Worm (Caenorhabditis elegans) whole organism, mixed stage, embryonic: ENCODE measurements around the gene F13B6.2.

ENCODE experiments used
- M03D4.4 ChIP-seq: sonication (generic microtip); optimal IDR thresholded peaks from 2 replicates; lab custom pipeline; 2017; ENCODE audit warnings: mild to moderate bottlenecking, missing genetic modification characterization, missing compliant biosample characterization
- bed-3 ChIP-seq: fragments of 200-800 bp; sonication (Bioruptor generic); optimal IDR thresholded peaks from 3 replicates; lab custom pipeline; 2018; ENCODE audit warnings: mild to moderate bottlenecking, missing genetic modification characterization, moderate library complexity, missing compliant biosample characterization
- ceh-39 ChIP-seq: fragments of 150-350 bp; optimal IDR thresholded peaks from 2 replicates; lab custom pipeline; 2014; ENCODE audit warnings: missing biosample characterization, missing genetic modification characterization
- ceh-43 ChIP-seq: fragments of 200-800 bp; sonication (Bioruptor generic); optimal IDR thresholded peaks from 2 replicates; lab custom pipeline; 2018; ENCODE audit warnings: mild to moderate bottlenecking, missing genetic modification characterization, moderate library complexity, missing compliant biosample characterization
- ceh-83 ChIP-seq: fragments of 200-800 bp; sonication (Bioruptor generic); optimal IDR thresholded peaks from 2 replicates; lab custom pipeline; 2018; ENCODE audit warnings: mild to moderate bottlenecking, missing genetic modification characterization, missing compliant biosample characterization
- ces-1 ChIP-seq: fragments of 150-350 bp; optimal IDR thresholded peaks from 2 replicates; lab custom pipeline; 2014; ENCODE audit warnings: missing biosample characterization, missing genetic modification reagents, missing genetic modification characterization
- drap-1 ChIP-seq: fragments of 200-800 bp; sonication (Bioruptor generic); optimal IDR thresholded peaks from 3 replicates; lab custom pipeline; 2018; ENCODE audit warnings: mild to moderate bottlenecking, missing genetic modification characterization, missing compliant biosample characterization
- elt-1 ChIP-seq: sonication (generic microtip); optimal IDR thresholded peaks from 2 replicates; lab custom pipeline; 2017; ENCODE audit warnings: missing genetic modification characterization, mild to moderate bottlenecking, missing compliant biosample characterization, antibody characterized with exemption, moderate library complexity, borderline replicate concordance; ENCODE audit not compliant: insufficient read depth
- elt-3 ChIP-seq: fragments of 150-350 bp; optimal IDR thresholded peaks from 2 replicates; lab custom pipeline; 2014; ENCODE audit warnings: missing biosample characterization, missing genetic modification characterization
- flh-1 ChIP-seq: fragments of 200-800 bp; sonication (Bioruptor generic); optimal IDR thresholded peaks from 2 replicates; lab custom pipeline; 2018; ENCODE audit warnings: mild to moderate bottlenecking, missing genetic modification characterization, moderate library complexity, missing compliant biosample characterization
- ham-2 ChIP-seq: fragments of 200-800 bp; sonication (Bioruptor generic); optimal IDR thresholded peaks from 2 replicates; lab custom pipeline; 2018; ENCODE audit warnings: mild to moderate bottlenecking, missing genetic modification characterization, missing compliant biosample characterization
- lin-13 ChIP-seq: fragments of 150-350 bp; optimal IDR thresholded peaks from 2 replicates; lab custom pipeline; 2014; ENCODE audit warnings: missing biosample characterization, missing genetic modification characterization
- lin-32 ChIP-seq: fragments of 200-800 bp; sonication (Bioruptor generic); optimal IDR thresholded peaks from 2 replicates; lab custom pipeline; 2018; ENCODE audit warnings: mild to moderate bottlenecking, missing genetic modification characterization, missing compliant biosample characterization
- lsy-2 ChIP-seq: fragments of 150-350 bp; optimal IDR thresholded peaks from 2 replicates; lab custom pipeline; 2014; ENCODE audit warnings: missing biosample characterization, missing genetic modification characterization
- mab-5 ChIP-seq: fragments of 150-350 bp; optimal IDR thresholded peaks from 2 replicates; lab custom pipeline; 2014; ENCODE audit warnings: missing biosample characterization, missing genetic modification characterization
- mep-1 ChIP-seq: fragments of 150-350 bp; optimal IDR thresholded peaks from 2 replicates; lab custom pipeline; 2017; ENCODE audit warnings: missing biosample characterization, missing genetic modification reagents, missing genetic modification characterization, inconsistent platforms
- mls-2 ChIP-seq: sonication (generic microtip); optimal IDR thresholded peaks from 2 replicates; lab custom pipeline; 2016; ENCODE audit warnings: mild to moderate bottlenecking, missing genetic modification characterization, moderate library complexity, missing compliant biosample characterization
- nhr-2 ChIP-seq: fragments of 150-350 bp; optimal IDR thresholded peaks from 2 replicates; lab custom pipeline; 2014; ENCODE audit warnings: missing biosample characterization, missing genetic modification characterization
- nhr-237 ChIP-seq: fragments of 150-350 bp; optimal IDR thresholded peaks from 2 replicates; lab custom pipeline; 2014; ENCODE audit warnings: missing biosample characterization, missing genetic modification characterization
- nhr-28 ChIP-seq: fragments of 150-350 bp; optimal IDR thresholded peaks from 2 replicates; lab custom pipeline; 2014; ENCODE audit warnings: missing biosample characterization, missing genetic modification characterization
- nhr-76 ChIP-seq: sonication (generic microtip); optimal IDR thresholded peaks from 2 replicates; lab custom pipeline; 2017; ENCODE audit warnings: missing biosample characterization, missing genetic modification characterization
- pha-4 ChIP-seq: fragments of 150-350 bp; optimal IDR thresholded peaks from 2 replicates; lab custom pipeline; 2018; ENCODE audit warnings: missing biosample characterization, missing genetic modification reagents, missing genetic modification characterization
- sem-2 ChIP-seq: fragments of 200-800 bp; sonication (Bioruptor generic); optimal IDR thresholded peaks from 2 replicates; lab custom pipeline; 2018; ENCODE audit warnings: mild to moderate bottlenecking, missing genetic modification characterization, missing compliant biosample characterization
- snpc-4 ChIP-seq: fragments of 150-350 bp; optimal IDR thresholded peaks from 2 replicates; lab custom pipeline; 2014; ENCODE audit warnings: missing biosample characterization, missing genetic modification characterization
- sptf-1 ChIP-seq: sonication (generic microtip); optimal IDR thresholded peaks from 2 replicates; lab custom pipeline; 2017; ENCODE audit warnings: mild to moderate bottlenecking, missing genetic modification characterization, moderate library complexity, missing compliant biosample characterization
- tbx-8 ChIP-seq: fragments of 200-800 bp; sonication (Bioruptor generic); optimal IDR thresholded peaks from 2 replicates; lab custom pipeline; 2018; ENCODE audit warnings: mild to moderate bottlenecking, missing genetic modification characterization, moderate library complexity, missing compliant biosample characterization
- unc-120 ChIP-seq: sonication (generic microtip); optimal IDR thresholded peaks from 2 replicates; lab custom pipeline; 2017; ENCODE audit warnings: missing genetic modification characterization, missing compliant biosample characterization; ENCODE audit not compliant: poor library complexity, severe bottlenecking
- unc-39 ChIP-seq: fragments of 150-350 bp; optimal IDR thresholded peaks from 2 replicates; lab custom pipeline; 2014; ENCODE audit warnings: missing biosample characterization, missing genetic modification characterization
- zip-8 ChIP-seq: fragments of 150-350 bp; optimal IDR thresholded peaks from 2 replicates; lab custom pipeline; 2014; ENCODE audit warnings: missing biosample characterization, missing genetic modification characterization
- ztf-11 ChIP-seq: fragments of 150-350 bp; optimal IDR thresholded peaks from 2 replicates; lab custom pipeline; 2014; ENCODE audit warnings: missing biosample characterization, missing genetic modification characterization

F13B6.2 gene

DNA sequence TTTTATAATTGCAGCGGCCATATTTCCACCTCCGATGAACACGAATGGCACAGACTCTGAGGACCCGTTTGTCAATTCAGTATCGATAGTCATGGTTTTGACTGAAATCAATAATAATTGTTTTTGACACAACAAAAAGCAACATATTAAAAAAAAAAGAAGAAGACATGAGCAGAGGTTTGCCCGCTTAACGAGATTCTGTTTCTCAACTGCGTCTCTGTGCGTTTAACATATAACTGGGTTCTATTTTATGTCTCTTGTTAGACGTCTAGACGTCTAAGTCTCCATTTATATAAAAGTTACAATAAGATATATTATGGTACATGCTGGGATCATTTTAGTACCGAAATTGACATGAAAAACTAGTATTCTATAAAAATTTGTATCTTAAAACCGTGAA lies 17.1 kb upstream of the F13B6.2 start, which contains the start of gene pycr-4:
pycr-4 (minus strand) TSS at position 101 of the 400 bp plus-strand sequence.
- TF ChIP-seq drap-1 (GFP tag; lab: Kevin White, UChicago) (no peak), lin-32 (GFP tag; lab: Kevin White, UChicago) (no peak), unc-120 (tag; lab: Kevin White, UChicago) (no peak), elt-3 (no peak), sptf-1 (tag; lab: Kevin White, UChicago) (no peak), ceh-83 (GFP tag; lab: Kevin White, UChicago) (no peak), mep-1 (tag; lab: Kevin White, UChicago) (no peak), M03D4.4 (tag; lab: Kevin White, UChicago) (no peak), nhr-28 (tag; lab: Kevin White, UChicago) (no peak), ces-1 (GFP tag; lab: Kevin White, UChicago) (no peak), zip-8 (tag; lab: Kevin White, UChicago) (no peak), bed-3 (GFP tag; lab: Kevin White, UChicago) (no peak), ceh-43 (GFP tag; lab: Kevin White, UChicago) (no peak)
- TF ChIP-seq, all 35 proteins: peak for 0

ce11 chrIV:7474826-7475225 lies 14.7 kb upstream of the F13B6.2 start, which contains the start of gene slc-25A18.2:
slc-25A18.2 (plus strand) TSS chrIV:7475041.
- TF ChIP-seq tbx-8 (GFP tag; lab: Kevin White, UChicago) (no peak), flh-1 (GFP tag; lab: Kevin White, UChicago) (no peak), nhr-237 (tag; lab: Kevin White, UChicago) (no peak), nhr-2 (tag; lab: Kevin White, UChicago) (no peak), mep-1 (tag; lab: Kevin White, UChicago) (no peak), nhr-76 (tag; lab: Kevin White, UChicago) (no peak), sptf-1 (tag; lab: Kevin White, UChicago) (no peak), sem-2 (GFP tag; lab: Kevin White, UChicago) (no peak), bed-3 (GFP tag; lab: Kevin White, UChicago) (no peak), M03D4.4 (tag; lab: Kevin White, UChicago) (no peak), ces-1 (GFP tag; lab: Kevin White, UChicago) (no peak), pha-4 (no peak), snpc-4 (tag; lab: Kevin White, UChicago) (no peak), nhr-28 (tag; lab: Kevin White, UChicago) (no peak), mab-5 (tag; lab: Kevin White, UChicago) (no peak)

DNA sequence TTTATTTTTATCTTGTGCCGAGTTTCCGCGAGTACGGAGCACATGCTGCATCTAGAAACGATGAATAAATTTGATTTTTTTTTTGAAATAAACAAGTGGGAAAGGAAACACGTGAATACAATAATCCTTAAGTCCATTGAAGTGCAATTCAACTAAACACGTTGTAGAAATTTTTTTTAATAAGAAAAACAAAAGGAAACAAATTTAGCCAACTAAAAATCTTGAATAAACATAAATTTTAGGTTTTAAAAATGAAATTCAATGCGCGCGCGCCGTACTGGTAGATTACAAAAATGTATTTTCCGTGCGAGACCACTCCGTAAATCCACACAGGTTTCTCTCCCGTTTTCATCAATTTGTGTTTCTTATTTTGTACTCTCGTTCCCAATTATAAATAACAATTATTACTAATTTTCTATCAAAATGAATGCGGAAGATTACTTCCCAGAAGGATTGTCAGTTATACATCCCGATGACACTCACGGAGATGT lies 13.1 kb upstream of the F13B6.2 start, which contains the start of the genes plk-3 and F55G1.6:
plk-3 (minus strand) TSS at position 51 of the 491 bp plus-strand sequence.
F55G1.6 (plus strand) TSS at position 359 of the 491 bp plus-strand sequence.
- TF ChIP-seq elt-3 (no peak), ces-1 (GFP tag; lab: Kevin White, UChicago) (no peak), snpc-4 (tag; lab: Kevin White, UChicago) (no peak), mab-5 (tag; lab: Kevin White, UChicago) (no peak), nhr-28 (tag; lab: Kevin White, UChicago) (no peak), lsy-2 (tag; lab: Kevin White, UChicago) (no peak), unc-120 (tag; lab: Kevin White, UChicago) (no peak), ham-2 (GFP tag; lab: Kevin White, UChicago) (no peak), unc-39 (tag; lab: Kevin White, UChicago) (no peak), pha-4 (no peak), M03D4.4 (tag; lab: Kevin White, UChicago) (no peak), ceh-83 (GFP tag; lab: Kevin White, UChicago) (no peak), sem-2 (GFP tag; lab: Kevin White, UChicago) (no peak), ztf-11 (tag; lab: Kevin White, UChicago) (no peak), ceh-39 (tag; lab: Kevin White, UChicago) (no peak), mls-2 (no peak)

DNA sequence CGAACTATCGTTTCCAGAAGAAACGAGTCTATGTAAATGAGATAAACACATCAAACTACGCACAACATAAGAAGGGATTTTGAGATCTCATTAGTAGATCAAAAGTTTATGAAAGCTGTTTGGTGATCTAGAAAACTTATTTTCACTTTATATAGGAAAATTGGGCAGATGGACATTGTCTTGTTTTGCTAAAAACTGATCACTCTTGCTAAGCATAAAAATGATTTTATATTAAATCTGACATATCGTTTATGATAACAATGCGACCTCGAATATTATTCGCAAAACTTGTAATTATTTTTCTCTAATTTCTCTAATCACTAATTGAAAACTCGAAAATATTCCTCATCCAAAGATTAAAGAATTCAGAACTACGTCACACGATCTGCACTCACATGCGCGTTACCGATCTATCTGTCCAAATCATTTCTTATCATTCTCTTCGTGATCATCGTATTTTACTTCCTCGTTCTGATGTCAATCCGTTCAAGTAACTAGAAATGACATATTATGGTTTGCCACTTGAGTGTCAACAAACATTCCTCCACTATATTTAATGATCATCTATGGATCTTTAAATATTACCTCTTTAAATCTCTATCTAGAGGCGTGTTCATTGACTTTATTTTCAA lies 9.8 kb upstream of the F13B6.2 start, which contains the start of gene F55G1.7:
F55G1.7 (minus strand) TSS at position 51 of the 632 bp plus-strand sequence.
- TF ChIP-seq elt-1 (tag; lab: Kevin White, UChicago) (no peak), bed-3 (GFP tag; lab: Kevin White, UChicago) (no peak), nhr-76 (tag; lab: Kevin White, UChicago) (no peak), M03D4.4 (tag; lab: Kevin White, UChicago) (no peak), drap-1 (GFP tag; lab: Kevin White, UChicago) (no peak), sem-2 (GFP tag; lab: Kevin White, UChicago) (no peak), ham-2 (GFP tag; lab: Kevin White, UChicago) (no peak), ztf-11 (tag; lab: Kevin White, UChicago) (no peak), zip-8 (tag; lab: Kevin White, UChicago) (no peak), lin-13 (tag; lab: Kevin White, UChicago) (no peak), ces-1 (GFP tag; lab: Kevin White, UChicago) (no peak), ceh-39 (tag; lab: Kevin White, UChicago) (no peak), pha-4 (no peak), unc-39 (tag; lab: Kevin White, UChicago) (no peak), unc-120 (tag; lab: Kevin White, UChicago) (no peak)
- TF ChIP-seq, all 35 proteins: peak for 0
